Worm (Caenorhabditis elegans) whole organism, young adult: ENCODE measurements around the gene ZC155.4.

Source experiments
- B0336.3 ChIP-seq: fragments of 200-800 bp; sonication (Bioruptor generic); IDR thresholded peaks from 2 replicates; pipeline ENCODE4 v1.3.6; 2022; ENCODE audit warnings: missing genetic modification characterization, missing compliant biosample characterization
- F57A8.1 ChIP-seq: fragments of 200-800 bp; sonication (Bioruptor generic); optimal IDR thresholded peaks from 2 replicates; lab custom pipeline; 2018; ENCODE audit warnings: mild to moderate bottlenecking, missing genetic modification characterization, moderate library complexity, missing compliant biosample characterization
- T26A5.8 ChIP-seq: sonication (generic microtip); optimal IDR thresholded peaks from 2 replicates; lab custom pipeline; 2016; ENCODE audit warnings: missing genetic modification characterization, missing compliant biosample characterization
- Y95B8A.8 ChIP-seq: fragments of 200-800 bp; sonication (Bioruptor generic); IDR thresholded peaks from 2 replicates; pipeline ENCODE4 v1.3.6; 2022; ENCODE audit warnings: missing genetic modification reagents, missing genetic modification characterization, missing compliant biosample characterization
- ama-1 ChIP-seq, 3 experiments: fragments of 150-350 bp in 1 of 3; sonication (generic microtip) in 2 of 3; optimal IDR thresholded peaks; 2 replicates each; lab custom pipeline; 2014 to 2018; ENCODE audit warnings: missing biosample characterization in 2 of 3, missing genetic modification characterization in 2 of 3, missing genetic modification reagents in 2 of 3
- bed-2 ChIP-seq: fragments of 200-800 bp; sonication (Bioruptor generic); IDR thresholded peaks from 2 replicates; pipeline ENCODE4 v1.3.6; 2022; ENCODE audit warnings: missing genetic modification reagents, missing genetic modification characterization, missing compliant biosample characterization
- egrh-3 ChIP-seq: fragments of 200-800 bp; sonication (Bioruptor generic); IDR thresholded peaks from 2 replicates; pipeline ENCODE4 v1.3.6; 2022; ENCODE audit warnings: missing genetic modification reagents, missing genetic modification characterization, missing compliant biosample characterization
- let-526 ChIP-seq: fragments of 200-800 bp; sonication (Bioruptor generic); IDR thresholded peaks from 2 replicates; pipeline ENCODE4 v1.3.6; 2022; ENCODE audit warnings: missing genetic modification reagents, missing genetic modification characterization, missing compliant biosample characterization
- lin-40 ChIP-seq: sonication (generic microtip); optimal IDR thresholded peaks from 2 replicates; lab custom pipeline; 2016; ENCODE audit warnings: missing genetic modification characterization, mild to moderate bottlenecking, missing compliant biosample characterization, missing genotype, missing genetic modification reagents
- madf-8 ChIP-seq: fragments of 200-800 bp; sonication (Bioruptor generic); conservative IDR thresholded peaks from 2 replicates; pipeline ENCODE4 v1.3.6; 2022; ENCODE audit warnings: missing genetic modification reagents, missing genetic modification characterization, missing compliant biosample characterization
- sea-2 ChIP-seq: fragments of 200-800 bp; sonication (Bioruptor generic); IDR thresholded peaks from 2 replicates; pipeline ENCODE4 v1.3.6; 2022; ENCODE audit warnings: missing genetic modification characterization, missing compliant biosample characterization
- unc-130 ChIP-seq: sonication (generic microtip); optimal IDR thresholded peaks from 2 replicates; lab custom pipeline; 2016; ENCODE audit warnings: missing genetic modification reagents, missing genetic modification characterization, missing compliant biosample characterization
- unc-62 ChIP-seq: fragments of 150-350 bp; optimal IDR thresholded peaks from 2 replicates; lab custom pipeline; 2014; ENCODE audit warnings: missing biosample characterization, missing genetic modification reagents, missing genetic modification characterization

ce11 chrIII:5171945-5172344 lies 43.3 kb downstream of the ZC155.4 start, which contains the start of gene prp-19:
- no peak for TF ChIP-seq bed-2 (GFP tag; lab: Robert Waterston, UW)
- no peak for TF ChIP-seq madf-8 (GFP tag; lab: Robert Waterston, UW)
- TF ChIP-seq F57A8.1 (GFP tag; lab: Kevin White, UChicago): no peak
- no peak for TF ChIP-seq Y95B8A.8 (GFP tag; lab: Robert Waterston, UW)
- TF ChIP-seq sea-2: no peak
- no peak for TF ChIP-seq let-526 (GFP tag; lab: Robert Waterston, UW)
- TF ChIP-seq ama-1 (optimal IDR thresholded peaks at IDR 0.05; lab: Kevin White, UChicago): no peak
- no peak for TF ChIP-seq ama-1 (GFP tag; optimal IDR thresholded peaks at IDR 0.05; lab: Kevin White, UChicago)
- TF ChIP-seq T26A5.8 (tag; lab: Kevin White, UChicago): no peak
- TF ChIP-seq lin-40 (tag; lab: Kevin White, UChicago): no peak
- TF ChIP-seq unc-62 (GFP tag; lab: Kevin White, UChicago): no peak
- TF ChIP-seq B0336.3 (GFP tag; lab: Robert Waterston, UW): no peak
- no peak for TF ChIP-seq unc-130 (GFP tag; lab: Kevin White, UChicago)
- no peak for TF ChIP-seq egrh-3 (GFP tag; lab: Robert Waterston, UW)
